Fruit fly (Drosophila melanogaster): ENCODE results near the gene CG18530.
A peak's percentile ranks its signal among the peaks of the same experiment; 100 is the strongest.

Gene CG18530

DNA sequence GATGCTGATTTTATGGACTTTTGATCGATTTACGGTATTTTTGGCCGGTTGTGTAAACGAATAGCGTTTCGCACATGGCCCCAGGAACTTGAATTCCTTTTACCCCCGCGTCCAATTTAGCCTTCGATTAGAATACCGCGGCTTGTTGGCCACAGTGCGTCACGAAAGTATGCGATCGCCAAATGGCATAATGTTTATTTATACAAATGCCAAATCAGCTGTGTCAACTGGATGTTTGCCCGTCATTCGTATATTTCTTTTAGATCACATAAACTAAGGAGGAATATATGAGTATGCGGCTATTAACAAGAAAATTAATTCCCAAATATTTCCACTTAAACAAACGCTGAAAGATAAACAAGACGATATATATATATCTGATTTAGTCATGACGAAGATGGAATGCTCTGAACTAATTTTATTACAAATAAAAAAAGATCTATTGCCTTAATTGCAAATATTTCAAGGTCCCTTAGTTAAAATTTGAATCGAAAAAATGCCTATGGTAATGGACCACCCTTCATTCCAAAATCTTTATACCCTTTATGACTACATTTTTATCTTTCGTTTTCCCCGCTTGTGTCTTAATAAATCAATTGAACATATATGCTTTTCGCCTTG is 23.9 kb downstream of the CG18530 start (continued):
- no peak for TF ChIP-seq gsb-n (tag; optimal IDR thresholded peaks at IDR 0.05)
- TF ChIP-seq caup (GFP tag; optimal IDR thresholded peaks at IDR 0.05; ENCODE audit: severe bottlenecking): peak; percentile 62
- no peak for TF ChIP-seq croc (GFP tag; conservative IDR thresholded peaks at IDR 0.05)
- peak; percentile 25 for TF ChIP-seq CG6765 (GFP tag; optimal IDR thresholded peaks at IDR 0.05)
- TF ChIP-seq CG18262 (tag; optimal IDR thresholded peaks at IDR 0.05): no peak
- no peak for TF ChIP-seq CG34422 (GFP tag; IDR thresholded peaks at IDR 0.05)
- no peak for TF ChIP-seq dm (GFP tag; optimal IDR thresholded peaks at IDR 0.05)
- peak; percentile 55 for TF ChIP-seq slbo (GFP tag; IDR thresholded peaks at IDR 0.05)
- 0 out of 3 replicates have a peak, but pooled peaks have one; percentile 24 for TF ChIP-seq Dbx (GFP tag; IDR thresholded peaks at IDR 0.05)
- no peak for TF ChIP-seq CG4424 (GFP tag; optimal IDR thresholded peaks at IDR 0.05)
- TF ChIP-seq ind (GFP tag; optimal IDR thresholded peaks at IDR 0.05): no peak
- TF ChIP-seq CG12769 (tag; optimal IDR thresholded peaks at IDR 0.05): peak; percentile 20
- TF ChIP-seq bsh (GFP tag; optimal IDR thresholded peaks at IDR 0.05): no peak
- TF ChIP-seq HLH3B (GFP tag; IDR thresholded peaks at IDR 0.05): no peak
- TF ChIP-seq CG13775 (GFP tag; optimal IDR thresholded peaks at IDR 0.05): no peak
- no peak for TF ChIP-seq HLHmδ (GFP tag; optimal IDR thresholded peaks at IDR 0.05)
- no peak for TF ChIP-seq CG10654 (GFP tag; optimal IDR thresholded peaks at IDR 0.05)
- TF ChIP-seq lov (optimal IDR thresholded peaks at IDR 0.05): no peak
- no peak for TF ChIP-seq lov (GFP tag; IDR thresholded peaks at IDR 0.05)
- TF ChIP-seq CG15011 (GFP tag; optimal IDR thresholded peaks at IDR 0.05): peak; percentile 7
- TF ChIP-seq CG5953 (GFP tag; IDR thresholded peaks at IDR 0.05): no peak
- TF ChIP-seq CG11696 (GFP tag; IDR thresholded peaks at IDR 0.05): no peak
- TF ChIP-seq CG14441 (GFP tag; IDR thresholded peaks at IDR 0.05): no peak
- no peak for TF ChIP-seq CG6654 (GFP tag; optimal IDR thresholded peaks at IDR 0.05)
- no peak for TF ChIP-seq inv (GFP tag; IDR thresholded peaks at IDR 0.05; ENCODE audit: partially characterized antibody)
- TF ChIP-seq tgo (GFP tag; IDR thresholded peaks at IDR 0.05): no peak
- peak; percentile 42 for TF ChIP-seq CG6813 (GFP tag; optimal IDR thresholded peaks at IDR 0.05)
- TF ChIP-seq Ptx1 (GFP tag; IDR thresholded peaks at IDR 0.05): no peak
- no peak for TF ChIP-seq pnt (GFP tag; optimal IDR thresholded peaks at IDR 0.05)
- no peak for TF ChIP-seq E2f1 (GFP tag; IDR thresholded peaks at IDR 0.05)
- no peak for TF ChIP-seq CG16815 (GFP tag; optimal IDR thresholded peaks at IDR 0.05)
- no peak for TF ChIP-seq CG14965 (GFP tag; optimal IDR thresholded peaks at IDR 0.05; ENCODE audit: borderline replicate concordance)
- no peak for TF ChIP-seq CG11085 (GFP tag; IDR thresholded peaks at IDR 0.05)
- no peak for TF ChIP-seq ap (GFP tag; IDR thresholded peaks at IDR 0.05)
- no peak for TF ChIP-seq Abd-B (GFP tag; optimal IDR thresholded peaks at IDR 0.05)
- peak; percentile 13 for TF ChIP-seq pho (GFP tag; optimal IDR thresholded peaks at IDR 0.05)
- TF ChIP-seq CG9932 (GFP tag; IDR thresholded peaks at IDR 0.05): peak; percentile 71
- TF ChIP-seq sens (GFP tag): peak; percentile 76
- no peak for TF ChIP-seq CG12155 (GFP tag; optimal IDR thresholded peaks at IDR 0.05)
- no peak for TF ChIP-seq D (optimal IDR thresholded peaks at IDR 0.05)
- no peak for TF ChIP-seq D (GFP tag; optimal IDR thresholded peaks at IDR 0.05)
- TF ChIP-seq CG42726 (GFP tag; IDR thresholded peaks at IDR 0.05; ENCODE audit: partially characterized antibody): no peak
- TF ChIP-seq CG8765 (GFP tag; IDR thresholded peaks at IDR 0.05): no peak
- no peak for TF ChIP-seq CG15479 (GFP tag; optimal IDR thresholded peaks at IDR 0.05)
- peak; percentile 52 for TF ChIP-seq CG12071 (GFP tag; optimal IDR thresholded peaks at IDR 0.05)
- TF ChIP-seq Lim3 (GFP tag; IDR thresholded peaks at IDR 0.05): no peak
- TF ChIP-seq h (optimal IDR thresholded peaks at IDR 0.05): no peak
- TF ChIP-seq ci (GFP tag; IDR thresholded peaks at IDR 0.05): no peak
- no peak for TF ChIP-seq Lhr (GFP tag; optimal IDR thresholded peaks at IDR 0.05)
- TF ChIP-seq pita (GFP tag; optimal IDR thresholded peaks at IDR 0.05): no peak
- TF ChIP-seq CG11398 (GFP tag; optimal IDR thresholded peaks at IDR 0.05): no peak
- TF ChIP-seq Ets65A (GFP tag): no peak

All from whole organism, embryonic.